Worm (Caenorhabditis elegans) whole organism, late embryonic: ENCODE data around the gene rsp-4.
A peak's percentile ranks its signal among the peaks of the same experiment; 100 is the strongest.

ENCODE experiments used
- C08G9.2 ChIP-seq: sonication (generic microtip); optimal IDR thresholded peaks from 2 replicates; lab custom pipeline; 2016; ENCODE audit warnings: mild to moderate bottlenecking, missing genetic modification characterization, moderate library complexity, missing compliant biosample characterization
- C38D4.7 ChIP-seq: fragments of 200-800 bp; sonication (Bioruptor generic); optimal IDR thresholded peaks from 2 replicates; lab custom pipeline; 2018; ENCODE audit warnings: mild to moderate bottlenecking, missing genetic modification characterization, moderate library complexity, missing compliant biosample characterization
- F13H6.1 ChIP-seq: sonication (generic microtip); optimal IDR thresholded peaks from 2 replicates; lab custom pipeline; 2016; ENCODE audit warnings: missing genetic modification characterization, missing compliant biosample characterization
- K09A11.1 ChIP-seq: sonication (generic microtip); optimal IDR thresholded peaks from 2 replicates; lab custom pipeline; 2017; ENCODE audit warnings: antibody characterized with exemption, mild to moderate bottlenecking, missing genetic modification characterization, missing compliant biosample characterization; ENCODE audit not compliant: insufficient read depth
- ahr-1 ChIP-seq: sonication (generic microtip); optimal IDR thresholded peaks from 2 replicates; lab custom pipeline; 2016; ENCODE audit warnings: missing genetic modification characterization, missing compliant biosample characterization
- ama-1 ChIP-seq: fragments of 150-350 bp; optimal IDR thresholded peaks from 2 replicates; lab custom pipeline; 2014
- ceh-14 ChIP-seq: sonication (generic microtip); optimal IDR thresholded peaks from 2 replicates; lab custom pipeline; 2016; ENCODE audit warnings: missing genotype, missing genetic modification characterization, missing compliant biosample characterization
- ceh-18 ChIP-seq: sonication (generic microtip); optimal IDR thresholded peaks from 2 replicates; lab custom pipeline; 2016; ENCODE audit warnings: missing genetic modification characterization, missing compliant biosample characterization
- ceh-19 ChIP-seq: fragments of 200-800 bp; sonication (Bioruptor generic); optimal IDR thresholded peaks from 2 replicates; lab custom pipeline; 2018; ENCODE audit warnings: mild to moderate bottlenecking, missing genetic modification characterization, missing compliant biosample characterization
- ceh-2 ChIP-seq: sonication (generic microtip); optimal IDR thresholded peaks from 2 replicates; lab custom pipeline; 2016; ENCODE audit warnings: missing genotype, missing genetic modification characterization, missing compliant biosample characterization
- ceh-22 ChIP-seq: sonication (generic microtip); optimal IDR thresholded peaks from 2 replicates; lab custom pipeline; 2017; ENCODE audit warnings: missing biosample characterization, missing genetic modification characterization
- ceh-24 ChIP-seq: sonication (generic microtip); optimal IDR thresholded peaks from 2 replicates; lab custom pipeline; 2016; ENCODE audit warnings: mild to moderate bottlenecking, missing genetic modification characterization, missing compliant biosample characterization
- ceh-30 ChIP-seq: fragments of 150-350 bp; optimal IDR thresholded peaks from 2 replicates; lab custom pipeline; 2014; ENCODE audit warnings: missing biosample characterization, missing genetic modification characterization
- ceh-31 ChIP-seq: sonication (generic microtip); optimal IDR thresholded peaks from 2 replicates; lab custom pipeline; 2016; ENCODE audit warnings: missing genetic modification characterization, missing compliant biosample characterization
- ceh-34 ChIP-seq: sonication (generic microtip); optimal IDR thresholded peaks from 2 replicates; lab custom pipeline; 2016; ENCODE audit warnings: mild to moderate bottlenecking, missing genetic modification characterization, missing compliant biosample characterization
- ceh-45 ChIP-seq: fragments of 200-800 bp; sonication (Bioruptor generic); IDR thresholded peaks from 2 replicates; pipeline ENCODE4 v1.3.6; 2022; ENCODE audit warnings: missing genetic modification reagents, missing genetic modification characterization, missing compliant biosample characterization
- ceh-48 ChIP-seq: sonication (generic microtip); optimal IDR thresholded peaks from 2 replicates; lab custom pipeline; 2016; ENCODE audit warnings: missing genetic modification characterization, inconsistent platforms, missing compliant biosample characterization
- ceh-6 ChIP-seq: fragments of 200-800 bp; sonication (Bioruptor generic); optimal IDR thresholded peaks from 2 replicates; lab custom pipeline; 2018; ENCODE audit warnings: mild to moderate bottlenecking, missing genetic modification characterization, missing compliant biosample characterization
- dmd-4 ChIP-seq: sonication (generic microtip); optimal IDR thresholded peaks from 2 replicates; lab custom pipeline; 2016; ENCODE audit warnings: borderline replicate concordance, missing genetic modification characterization, missing compliant biosample characterization
- dve-1 ChIP-seq: sonication (generic microtip); optimal IDR thresholded peaks from 2 replicates; lab custom pipeline; 2017; ENCODE audit warnings: antibody characterized with exemption, mild to moderate bottlenecking, missing genetic modification characterization, missing compliant biosample characterization
- elt-4 ChIP-seq: sonication (generic microtip); optimal IDR thresholded peaks from 2 replicates; lab custom pipeline; 2016; ENCODE audit warnings: missing genetic modification characterization, missing compliant biosample characterization
- ets-4 ChIP-seq: sonication (generic microtip); optimal IDR thresholded peaks from 2 replicates; lab custom pipeline; 2016; ENCODE audit warnings: missing genetic modification characterization, missing compliant biosample characterization
- fax-1 ChIP-seq: sonication (generic microtip); optimal IDR thresholded peaks from 2 replicates; lab custom pipeline; 2016; ENCODE audit warnings: missing genotype, missing genetic modification characterization, missing compliant biosample characterization
- fkh-10 ChIP-seq: fragments of 150-350 bp; optimal IDR thresholded peaks from 2 replicates; lab custom pipeline; 2014; ENCODE audit warnings: missing biosample characterization, missing genetic modification reagents, missing genetic modification characterization
- fkh-6 ChIP-seq: sonication (generic microtip); optimal IDR thresholded peaks from 2 replicates; lab custom pipeline; 2016; ENCODE audit warnings: missing genetic modification characterization, missing compliant biosample characterization
- hlh-13 ChIP-seq: fragments of 200-800 bp; sonication (Bioruptor generic); optimal IDR thresholded peaks from 2 replicates; lab custom pipeline; 2018; ENCODE audit warnings: mild to moderate bottlenecking, missing genetic modification characterization, missing compliant biosample characterization
- hlh-15 ChIP-seq: sonication (generic microtip); optimal IDR thresholded peaks from 2 replicates; lab custom pipeline; 2016; ENCODE audit warnings: missing genetic modification characterization, missing compliant biosample characterization
- hlh-6 ChIP-seq: sonication (generic microtip); optimal IDR thresholded peaks from 2 replicates; lab custom pipeline; 2016; ENCODE audit warnings: missing genotype, missing genetic modification characterization, missing compliant biosample characterization
- hlh-8 ChIP-seq: sonication (generic microtip); optimal IDR thresholded peaks from 2 replicates; lab custom pipeline; 2016; ENCODE audit warnings: missing genotype, missing genetic modification characterization, missing compliant biosample characterization
- lim-6 ChIP-seq: sonication (generic microtip); optimal IDR thresholded peaks from 2 replicates; lab custom pipeline; 2016; ENCODE audit warnings: missing genetic modification characterization, missing compliant biosample characterization
- madf-2 ChIP-seq: sonication (generic microtip); optimal IDR thresholded peaks from 2 replicates; lab custom pipeline; 2017; ENCODE audit warnings: missing genetic modification characterization, missing compliant biosample characterization
- mec-3 ChIP-seq: sonication (generic microtip); optimal IDR thresholded peaks from 2 replicates; lab custom pipeline; 2016; ENCODE audit warnings: borderline replicate concordance, missing genetic modification characterization, missing compliant biosample characterization
- nfya-1 ChIP-seq: sonication (generic microtip); optimal IDR thresholded peaks from 2 replicates; lab custom pipeline; 2017; ENCODE audit warnings: missing genetic modification characterization, mild to moderate bottlenecking, missing compliant biosample characterization, antibody characterized with exemption, moderate library complexity
- odd-2 ChIP-seq: sonication (generic microtip); optimal IDR thresholded peaks from 2 replicates; lab custom pipeline; 2017; ENCODE audit warnings: antibody characterized with exemption, mild to moderate bottlenecking, missing genetic modification characterization, missing compliant biosample characterization
- pag-3 ChIP-seq: sonication (generic microtip); optimal IDR thresholded peaks from 2 replicates; lab custom pipeline; 2016; ENCODE audit warnings: missing compliant biosample characterization, missing genetic modification characterization, borderline replicate concordance
- pat-9 ChIP-seq: fragments of 200-800 bp; sonication (Bioruptor generic); optimal IDR thresholded peaks from 2 replicates; lab custom pipeline; 2018; ENCODE audit warnings: mild to moderate bottlenecking, missing genetic modification characterization, moderate library complexity, missing compliant biosample characterization
- pax-1 ChIP-seq: fragments of 150-350 bp; optimal IDR thresholded peaks from 2 replicates; lab custom pipeline; 2014; ENCODE audit warnings: missing biosample characterization, missing genetic modification characterization
- pha-4 ChIP-seq: fragments of 150-350 bp; optimal IDR thresholded peaks from 2 replicates; lab custom pipeline; 2018; ENCODE audit warnings: missing biosample characterization, missing genetic modification reagents, missing genetic modification characterization
- pqm-1 ChIP-seq: sonication (generic microtip); optimal IDR thresholded peaks from 2 replicates; lab custom pipeline; 2016; ENCODE audit warnings: missing genetic modification characterization, missing compliant biosample characterization
- ref-2 ChIP-seq: sonication (generic microtip); optimal IDR thresholded peaks from 2 replicates; lab custom pipeline; 2016; ENCODE audit warnings: missing genetic modification characterization, missing compliant biosample characterization
- rnt-1 ChIP-seq: sonication (generic microtip); optimal IDR thresholded peaks from 2 replicates; lab custom pipeline; 2016; ENCODE audit warnings: missing genetic modification characterization, missing compliant biosample characterization
- sdc-2 ChIP-seq: sonication (generic microtip); optimal IDR thresholded peaks from 2 replicates; lab custom pipeline; 2016; ENCODE audit warnings: missing genotype, missing genetic modification characterization, missing compliant biosample characterization
- sox-4 ChIP-seq: sonication (generic microtip); optimal IDR thresholded peaks from 2 replicates; lab custom pipeline; 2017; ENCODE audit warnings: mild to moderate bottlenecking, missing genetic modification characterization, inconsistent platforms, missing compliant biosample characterization
- syd-9 ChIP-seq: sonication (generic microtip); optimal IDR thresholded peaks from 2 replicates; lab custom pipeline; 2016; ENCODE audit warnings: mild to moderate bottlenecking, missing genetic modification characterization, moderate library complexity, missing compliant biosample characterization
- tbx-2 ChIP-seq: sonication (generic microtip); optimal IDR thresholded peaks from 2 replicates; lab custom pipeline; 2016; ENCODE audit warnings: missing genetic modification characterization, missing compliant biosample characterization
- tbx-7 ChIP-seq: sonication (generic microtip); optimal IDR thresholded peaks from 2 replicates; lab custom pipeline; 2016; ENCODE audit warnings: missing genotype, missing genetic modification characterization, missing compliant biosample characterization
- unc-3 ChIP-seq, 2 experiments: fragments of 200-800 bp in 1 of 2; sonication (Bioruptor generic) in 1 of 2; sonication (generic microtip) in 1 of 2; conservative IDR thresholded peaks in 1 of 2; optimal IDR thresholded peaks in 1 of 2; 2 replicates each; pipeline versions ENCODE4 v1.3.6 to Lab custom; 2016 to 2022; ENCODE audit warnings: missing compliant biosample characterization in 2 of 2, missing genetic modification characterization in 2 of 2, missing genetic modification reagents in 1 of 2
- unc-42 ChIP-seq: sonication (generic microtip); optimal IDR thresholded peaks from 2 replicates; lab custom pipeline; 2016; ENCODE audit warnings: missing genotype, missing genetic modification characterization, missing compliant biosample characterization
- unc-55 ChIP-seq: sonication (generic microtip); optimal IDR thresholded peaks from 2 replicates; lab custom pipeline; 2017; ENCODE audit warnings: missing biosample characterization, missing genetic modification reagents, missing genetic modification characterization
- unc-86 ChIP-seq: sonication (generic microtip); optimal IDR thresholded peaks from 2 replicates; lab custom pipeline; 2016; ENCODE audit warnings: missing genetic modification characterization, missing compliant biosample characterization
- zip-5 ChIP-seq: sonication (generic microtip); optimal IDR thresholded peaks from 2 replicates; lab custom pipeline; 2016; ENCODE audit warnings: missing genetic modification characterization, missing compliant biosample characterization
- ztf-16 ChIP-seq: sonication (generic microtip); optimal IDR thresholded peaks from 2 replicates; lab custom pipeline; 2017; ENCODE audit warnings: missing genetic modification characterization, missing compliant biosample characterization

The rsp-4 gene

ce11 chrII:5358137-5358745 lies 30.4 kb downstream of the rsp-4 start, which contains the start of the genes F09E5.11 and bmy-1:
Gene F09E5.11 (minus strand): TSS chrII:5358187.
Gene bmy-1 (plus strand): TSS chrII:5358695.
- TF ChIP-seq tbx-7 (tag; lab: Kevin White, UChicago) (peak; percentile 87), ceh-2 (tag; lab: Kevin White, UChicago) (peak; percentile 95), ceh-45 (no peak), sdc-2 (tag; lab: Kevin White, UChicago) (peak; percentile 40), ceh-31 (tag; lab: Kevin White, UChicago) (peak; percentile 97), ceh-19 (GFP tag; lab: Kevin White, UChicago) (no peak), fkh-10 (no peak), odd-2 (tag; lab: Kevin White, UChicago) (no peak), hlh-6 (tag; lab: Kevin White, UChicago) (peak; percentile 53), ceh-30 (no peak), hlh-8 (peak; percentile 63), elt-4 (no peak), C38D4.7 (GFP tag; lab: Kevin White, UChicago) (no peak), fkh-6 (peak; percentile 67), K09A11.1 (tag; lab: Kevin White, UChicago) (no peak), pha-4 (tag; lab: Kevin White, UChicago) (no peak), ceh-48 (tag; lab: Kevin White, UChicago) (peak; percentile 10), pax-1 (no peak), pag-3 (tag; lab: Kevin White, UChicago) (no peak), ceh-6 (GFP tag; lab: Kevin White, UChicago) (no peak), ceh-24 (tag; lab: Kevin White, UChicago) (no peak), mec-3 (peak; percentile 85), ahr-1 (tag; lab: Kevin White, UChicago) (peak; percentile 43), lim-6 (peak; percentile 85), unc-86 (tag; lab: Kevin White, UChicago) (peak; percentile 66), sox-4 (tag; lab: Kevin White, UChicago) (no peak), madf-2 (peak; percentile 64), ceh-34 (tag; lab: Kevin White, UChicago) (peak; percentile 62), ama-1 (lab: Kevin White, UChicago) (no peak), rnt-1 (tag; lab: Kevin White, UChicago) (peak; percentile 70), pqm-1 (tag; lab: Kevin White, UChicago) (no peak), fax-1 (peak; percentile 61), tbx-2 (tag; lab: Kevin White, UChicago) (peak; percentile 97), hlh-13 (GFP tag; lab: Kevin White, UChicago) (peak; percentile 61), nfya-1 (tag; lab: Kevin White, UChicago) (peak; percentile 53), C08G9.2 (tag; lab: Kevin White, UChicago) (peak; percentile 95), unc-42 (tag; lab: Kevin White, UChicago) (peak; percentile 46), ztf-16 (tag; lab: Kevin White, UChicago) (peak; percentile 36), ref-2 (tag; lab: Kevin White, UChicago) (peak; percentile 86), dmd-4 (peak; percentile 49), ceh-14 (tag; lab: Kevin White, UChicago) (peak; percentile 52), F13H6.1 (tag; lab: Kevin White, UChicago) (peak; percentile 27), hlh-15 (tag; lab: Kevin White, UChicago) (peak; percentile 27), pat-9 (no peak), ceh-22 (tag; lab: Kevin White, UChicago) (no peak), syd-9 (tag; lab: Kevin White, UChicago) (peak; percentile 20), unc-3 (GFP tag; conservative IDR thresholded peaks at IDR 0.05; lab: Robert Waterston, UW) (no peak), unc-3 (tag; optimal IDR thresholded peaks at IDR 0.05; lab: Kevin White, UChicago) (peak; percentile 28), ets-4 (tag; lab: Kevin White, UChicago) (peak; percentile 94), ceh-18 (peak; percentile 55), dve-1 (tag; lab: Kevin White, UChicago) (no peak), zip-5 (tag; lab: Kevin White, UChicago) (peak; percentile 77), unc-55 (no peak)
